Fruit fly (Drosophila melanogaster): ENCODE measurements around the gene ppk27.

Gene ppk27

dm6 chr3L:3755713-3756112 lies 712 bp upstream of the ppk27 start:
- no peak for TF ChIP-seq noc (tag; optimal IDR thresholded peaks at IDR 0.05)

- TF ChIP-seq noc (tag; optimal IDR thresholded peaks at IDR 0.05), result no peak
Measured at dm6 chr3L:3753636-3754035, 1.4 kb downstream of the ppk27 start.

dm6 chr3L:3752739-3753138 lies 2.3 kb downstream of the ppk27 start:
- peak; percentile 63 for TF ChIP-seq noc (tag; optimal IDR thresholded peaks at IDR 0.05)

- TF ChIP-seq noc (tag; optimal IDR thresholded peaks at IDR 0.05), result no peak
Measured at dm6 chr3L:3747276-3747675, 7.7 kb downstream of the ppk27 start.

- TF ChIP-seq noc (tag; optimal IDR thresholded peaks at IDR 0.05), result no peak
Measured at dm6 chr3L:3733039-3733599, 21.9 kb downstream of the ppk27 start.

- TF ChIP-seq noc (tag; optimal IDR thresholded peaks at IDR 0.05), result no peak
Measured at dm6 chr3L:3726217-3726616, 28.8 kb downstream of the ppk27 start.

- no peak for TF ChIP-seq noc (tag; optimal IDR thresholded peaks at IDR 0.05)
Measured at dm6 chr3L:3713725-3714124, 41.3 kb downstream of the ppk27 start, which contains the start of gene CG43089. CG43089 (plus strand) TSS chr3L:3714027.

- no peak for TF ChIP-seq noc (tag; optimal IDR thresholded peaks at IDR 0.05)
Measured at dm6 chr3L:3712914-3713313, 42.1 kb downstream of the ppk27 start.

- no peak for TF ChIP-seq noc (tag; optimal IDR thresholded peaks at IDR 0.05)
Measured at dm6 chr3L:3709358-3709757, 45.6 kb downstream of the ppk27 start.

dm6 chr3L:3707929-3708328 lies 47.1 kb downstream of the ppk27 start:
- TF ChIP-seq noc (tag; optimal IDR thresholded peaks at IDR 0.05), result no peak

- TF ChIP-seq noc (tag; optimal IDR thresholded peaks at IDR 0.05), result no peak
Measured at dm6 chr3L:3706782-3707181, 48.2 kb downstream of the ppk27 start.

- TF ChIP-seq noc (tag; optimal IDR thresholded peaks at IDR 0.05), result no peak
Measured at dm6 chr3L:3705936-3706335, 49.1 kb downstream of the ppk27 start.

All from whole organism, larva.